Fruit fly (Drosophila melanogaster): ENCODE measurements around the gene Mnat9.

Gene Mnat9

DNA sequence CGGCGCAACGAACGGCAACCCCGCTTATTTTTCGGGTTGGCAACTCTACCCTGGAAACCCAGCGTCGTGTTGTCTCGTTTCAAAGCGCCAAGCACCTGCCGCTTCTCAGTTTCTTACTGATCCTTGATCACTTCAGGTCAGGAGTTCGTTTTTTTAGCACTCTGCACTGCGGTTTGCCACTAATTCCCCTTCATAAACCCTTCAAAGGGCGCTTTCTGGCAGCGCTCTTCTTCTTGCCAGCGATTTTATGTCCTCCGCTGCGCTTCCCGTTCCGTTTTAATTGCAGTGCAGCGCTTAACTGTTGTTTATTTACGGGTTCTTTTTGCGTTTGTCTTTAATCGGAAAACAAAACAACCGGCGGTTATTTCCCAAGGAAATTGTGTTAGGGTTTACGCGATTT lies 35.9 kb downstream of the Mnat9 start:
- no peak for TF ChIP-seq noc (tag; optimal IDR thresholded peaks at IDR 0.05)

DNA sequence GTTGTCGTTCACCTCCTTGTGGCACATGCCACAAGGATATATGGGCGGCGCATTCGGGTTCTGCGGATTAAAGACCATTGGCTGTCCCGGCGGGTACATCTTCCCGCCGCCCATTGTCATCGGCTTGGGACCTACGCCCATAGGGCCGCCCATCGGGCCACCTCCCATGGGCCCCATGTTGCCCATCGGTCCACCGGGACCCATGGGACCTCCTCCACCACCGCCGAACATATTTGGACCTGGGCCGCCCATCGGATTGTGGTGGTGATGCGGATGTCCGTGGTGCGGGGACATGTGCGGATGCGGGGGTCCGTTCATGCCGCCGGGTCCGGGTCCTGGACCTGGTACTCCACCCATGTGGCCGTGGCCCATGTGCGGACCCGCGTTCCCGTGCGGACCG lies 38.6 kb downstream of the Mnat9 start:
- TF ChIP-seq noc (tag; optimal IDR thresholded peaks at IDR 0.05), result no peak

DNA sequence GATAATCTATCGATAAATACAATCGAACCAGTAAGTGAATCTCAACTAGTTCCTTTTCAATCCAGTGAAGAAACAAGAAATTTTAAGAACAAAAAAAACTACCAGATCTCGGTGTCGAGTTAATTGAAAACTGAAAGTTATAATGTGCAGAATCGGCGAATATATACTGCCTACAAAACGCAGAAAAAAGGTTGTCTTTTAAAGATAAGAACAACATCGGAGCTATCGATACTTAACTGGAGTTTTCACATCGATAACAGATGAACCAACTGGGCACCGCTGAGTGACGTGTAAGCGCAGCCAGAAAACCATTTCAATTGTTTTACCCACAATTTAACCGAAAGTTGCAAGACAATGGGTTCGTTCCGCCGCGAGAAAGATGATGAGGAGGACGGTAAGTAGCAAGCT lies 44.1 kb downstream of the Mnat9 start, which contains the start of gene gammaCOP:
TSS of gene gammaCOP (plus strand) at position 259 of the 408 bp plus-strand sequence.
- no peak for TF ChIP-seq noc (tag; optimal IDR thresholded peaks at IDR 0.05)

DNA sequence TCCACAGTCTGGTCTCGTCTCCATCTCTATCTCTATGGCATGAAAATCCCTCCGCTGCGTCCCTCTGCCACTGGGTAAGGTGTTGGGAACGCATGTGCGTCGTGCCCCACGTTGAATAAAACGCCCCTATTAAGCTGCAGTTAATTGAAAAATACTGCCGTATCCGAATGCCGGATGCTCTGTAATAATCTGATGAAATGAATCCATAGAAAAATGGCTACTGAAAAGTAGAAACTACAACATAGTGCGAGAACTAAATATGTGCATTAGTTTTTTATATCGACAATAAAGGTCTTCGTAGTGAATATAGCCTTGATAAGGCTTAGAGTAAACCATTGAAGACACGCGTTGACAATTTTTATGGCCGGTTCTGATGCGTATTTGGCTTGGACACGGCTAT lies 49.2 kb downstream of the Mnat9 start:
- TF ChIP-seq noc (tag; optimal IDR thresholded peaks at IDR 0.05), result no peak

DNA sequence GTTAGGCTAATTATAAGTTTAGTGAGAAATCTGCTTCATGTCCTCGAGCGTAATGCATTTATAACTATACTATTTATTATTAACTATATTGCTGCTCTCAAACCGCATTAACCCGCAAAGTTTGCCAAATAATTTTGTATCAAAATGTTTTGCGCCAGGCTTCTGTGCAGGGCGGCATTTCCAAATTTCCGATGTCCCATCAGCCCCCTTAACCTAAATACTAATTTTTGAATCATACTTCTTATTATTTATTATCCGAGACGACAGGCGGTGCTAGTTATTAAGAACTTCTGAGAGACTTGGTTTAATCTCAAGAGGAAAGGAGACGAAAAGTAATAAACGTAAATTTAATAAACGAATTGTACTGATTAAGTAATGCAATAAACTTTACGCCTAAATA lies 50.2 kb downstream of the Mnat9 start:
- TF ChIP-seq noc (tag; optimal IDR thresholded peaks at IDR 0.05), result no peak
